Worm (Caenorhabditis elegans): ENCODE data around the gene Y37E11AL.1.

Y37E11AL.1 gene

ce11 chrIV:3694638-3695037 lies 14.7 kb upstream of the Y37E11AL.1 start, which contains the start of the genes taf-6.2 and Y37E11AL.3:
Gene taf-6.2, minus strand, starts transcription at chrIV:3694733.
Gene Y37E11AL.3, plus strand, starts transcription at chrIV:3694935.
- TF ChIP-seq him-1 (tag; optimal IDR thresholded peaks at IDR 0.05) (no peak), hmg-20 (GFP tag; IDR thresholded peaks at IDR 0.05) (no peak), F39B2.1 (GFP tag; IDR thresholded peaks at IDR 0.05) (no peak), madf-3 (GFP tag; IDR thresholded peaks at IDR 0.05) (no peak), ceh-40 (GFP tag; IDR thresholded peaks at IDR 0.05) (no peak), lin-35 (GFP tag; optimal IDR thresholded peaks at IDR 0.05) (peak in 1 of 3 experiments; percentile 63), ztf-22 (GFP tag; optimal IDR thresholded peaks at IDR 0.05) (no peak), K12H6.12 (tag; optimal IDR thresholded peaks at IDR 0.05) (no peak), lin-54 (GFP tag; optimal IDR thresholded peaks at IDR 0.05) (peak; percentile 65), dpl-1 (GFP tag; optimal IDR thresholded peaks at IDR 0.05) (peak; percentile 22), C17E4.6 (GFP tag; IDR thresholded peaks at IDR 0.05) (no peak), lsl-1 (GFP tag; optimal IDR thresholded peaks at IDR 0.05) (peak; percentile 9), hlh-12 (tag; optimal IDR thresholded peaks at IDR 0.05) (no peak), lir-1 (GFP tag; conservative IDR thresholded peaks at IDR 0.05) (no peak), snpc-4 (GFP tag; optimal IDR thresholded peaks at IDR 0.05) (no peak), snpc-4 (tag; optimal IDR thresholded peaks at IDR 0.05) (peak in 1 of 4 experiments; percentile 37), attf-5 (GFP tag; optimal IDR thresholded peaks at IDR 0.05) (peak; percentile 1), tlf-1 (GFP tag; optimal IDR thresholded peaks at IDR 0.05) (no peak), tbp1 (GFP tag; optimal IDR thresholded peaks at IDR 0.05) (peak; percentile 19), nfyb-1 (GFP tag; IDR thresholded peaks at IDR 0.05) (no peak), B0261.1 (tag; optimal IDR thresholded peaks at IDR 0.05) (no peak), ceh-100 (GFP tag; IDR thresholded peaks at IDR 0.05) (no peak), attf-6 (GFP tag; IDR thresholded peaks at IDR 0.05) (no peak), sea-2 (GFP tag; IDR thresholded peaks at IDR 0.05) (no peak), efl-1 (GFP tag; optimal IDR thresholded peaks at IDR 0.05) (peak; percentile 20), mcd-1 (GFP tag; IDR thresholded peaks at IDR 0.05) (peak; percentile 95)

- TF ChIP-seq bed-1 (GFP tag; IDR thresholded peaks at IDR 0.05) (no peak), nhr-80 (tag; optimal IDR thresholded peaks at IDR 0.05) (no peak), zfh-2 (GFP tag; conservative IDR thresholded peaks at IDR 0.05) (0 out of 2 replicates have a peak, but pooled peaks have one; percentile 21)
These were observed 11.1 kb upstream of the Y37E11AL.1 start, which contains the start of gene Y37E11AL.2 for ce11 chrIV:3698201-3698600. Gene Y37E11AL.2, plus strand, starts transcription at chrIV:3698501.

- TF ChIP-seq F22D6.2 (tag; optimal IDR thresholded peaks at IDR 0.05), result no peak
- no peak for TF ChIP-seq B0019.2 (GFP tag; conservative IDR thresholded peaks at IDR 0.05)
- TF ChIP-seq nfyb-1 (GFP tag; IDR thresholded peaks at IDR 0.05), result no peak
- TF ChIP-seq nhr-27 (tag; optimal IDR thresholded peaks at IDR 0.05), result no peak
- TF ChIP-seq ekl-4 (GFP tag; IDR thresholded peaks at IDR 0.05), result no peak
- TF ChIP-seq nhr-179 (tag; optimal IDR thresholded peaks at IDR 0.05), result no peak
- TF ChIP-seq F49E8.2 (tag; optimal IDR thresholded peaks at IDR 0.05; ENCODE audit: insufficient read depth), result no peak
- TF ChIP-seq bed-2 (GFP tag; IDR thresholded peaks at IDR 0.05), result no peak
- TF ChIP-seq F55B11.4 (tag; optimal IDR thresholded peaks at IDR 0.05; ENCODE audit: borderline replicate concordance, insufficient read depth), result no peak
- TF ChIP-seq die-1 (tag; optimal IDR thresholded peaks at IDR 0.05), result no peak
- TF ChIP-seq ztf-3 (GFP tag; optimal IDR thresholded peaks at IDR 0.05), result no peak
- no peak for TF ChIP-seq ccch-3 (GFP tag; optimal IDR thresholded peaks at IDR 0.05)
- TF ChIP-seq Y53G8AR.9 (GFP tag; conservative IDR thresholded peaks at IDR 0.05), result no peak
- TF ChIP-seq rec-8 (tag; optimal IDR thresholded peaks at IDR 0.05), result no peak
These were observed 8.7 kb upstream of the Y37E11AL.1 start, which contains the start of gene Y37E11AL.9 for ce11 chrIV:3700554-3700953. Gene Y37E11AL.9, minus strand, starts transcription at chrIV:3700654.
